Fruit fly (Drosophila melanogaster): Measurements from ENCODE around the gene ds.

ds gene

DNA sequence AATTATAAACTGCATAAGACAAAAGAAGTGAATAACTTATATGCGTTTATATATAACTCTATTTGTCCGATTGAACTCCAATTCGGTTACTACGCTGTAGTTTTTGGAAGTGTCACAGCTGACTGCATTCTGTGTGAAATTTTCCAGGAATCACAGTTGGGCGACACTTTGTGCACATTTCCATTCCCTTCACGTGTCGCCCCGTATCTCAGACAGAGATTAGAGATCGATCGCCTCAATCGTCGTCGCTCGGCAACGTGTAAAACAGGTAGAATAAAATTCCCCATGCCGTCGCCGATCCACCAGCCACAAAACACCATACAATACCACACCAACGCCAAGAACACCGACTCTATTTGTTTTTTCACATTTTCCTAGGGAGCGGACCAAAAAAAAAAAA, 1.6 kb downstream of the ds start:
- no peak for TF ChIP-seq fd96Ca (GFP tag; IDR thresholded peaks at IDR 0.05)
- no peak for TF ChIP-seq Ets98B (GFP tag; IDR thresholded peaks at IDR 0.05)
- TF ChIP-seq CG10348 (GFP tag; IDR thresholded peaks at IDR 0.05), result no peak
- TF ChIP-seq CG12605 (GFP tag; IDR thresholded peaks at IDR 0.05), result no peak
- no peak for TF ChIP-seq CG32121 (GFP tag; IDR thresholded peaks at IDR 0.05)
- no peak for TF ChIP-seq CG13204 (GFP tag; optimal IDR thresholded peaks at IDR 0.05)
- TF ChIP-seq CG14655 (GFP tag; optimal IDR thresholded peaks at IDR 0.05), result no peak
- no peak for TF ChIP-seq Pif1B (GFP tag; optimal IDR thresholded peaks at IDR 0.05)
- TF ChIP-seq rn (GFP tag; IDR thresholded peaks at IDR 0.05), result no peak
- TF ChIP-seq Pif1A (GFP tag; optimal IDR thresholded peaks at IDR 0.05), result no peak
- TF ChIP-seq CG4496 (GFP tag; IDR thresholded peaks at IDR 0.05), result no peak
- TF ChIP-seq EcR (GFP tag; optimal IDR thresholded peaks at IDR 0.05), result no peak
- no peak for TF ChIP-seq gl (tag; optimal IDR thresholded peaks at IDR 0.05)
- no peak for TF ChIP-seq Snoo (tag; optimal IDR thresholded peaks at IDR 0.05)

DNA sequence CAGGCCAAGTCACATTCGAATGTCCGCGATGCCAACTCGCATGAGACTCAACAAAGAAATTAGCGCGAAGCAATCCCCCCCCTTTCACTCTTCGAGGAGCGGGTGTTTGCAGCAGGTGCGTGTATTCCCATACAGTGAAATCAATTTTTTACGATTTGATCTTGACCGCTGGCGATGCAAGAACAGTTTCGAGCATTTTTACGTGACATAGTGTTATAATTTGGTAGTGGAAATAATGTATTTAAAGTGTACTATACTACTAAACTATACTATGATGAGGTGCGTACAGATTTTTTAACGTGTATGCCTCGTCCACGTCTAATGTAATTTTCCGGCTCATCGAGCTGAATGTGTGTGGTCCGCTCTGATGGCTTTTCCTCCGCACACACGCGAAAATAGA, 2.5 kb downstream of the ds start:
- TF ChIP-seq CG4496 (GFP tag; IDR thresholded peaks at IDR 0.05) (peak; percentile 46; the same call in 1 of the 3 replicates), EcR (GFP tag; optimal IDR thresholded peaks at IDR 0.05) (no peak), CG14655 (GFP tag; optimal IDR thresholded peaks at IDR 0.05) (peak; percentile 41), CG8301 (tag; optimal IDR thresholded peaks at IDR 0.05) (peak; percentile 41), Pif1A (GFP tag; optimal IDR thresholded peaks at IDR 0.05) (no peak), CG13204 (GFP tag; optimal IDR thresholded peaks at IDR 0.05) (no peak), CG10348 (GFP tag; IDR thresholded peaks at IDR 0.05) (no peak), CG34367 (tag; optimal IDR thresholded peaks at IDR 0.05) (no peak), CG32121 (GFP tag; IDR thresholded peaks at IDR 0.05) (no peak), Snoo (tag; optimal IDR thresholded peaks at IDR 0.05) (no peak), CG15710 (tag; optimal IDR thresholded peaks at IDR 0.05) (no peak), Ets98B (GFP tag; IDR thresholded peaks at IDR 0.05) (peak; percentile 37), fd96Ca (GFP tag; IDR thresholded peaks at IDR 0.05) (peak; percentile 54; the same call in 1 of the 3 replicates), CG9948 (tag; optimal IDR thresholded peaks at IDR 0.05) (no peak), D1 (tag; optimal IDR thresholded peaks at IDR 0.05) (no peak), rn (GFP tag; IDR thresholded peaks at IDR 0.05) (no peak), Pif1B (GFP tag; optimal IDR thresholded peaks at IDR 0.05) (no peak), CG17806 (tag; optimal IDR thresholded peaks at IDR 0.05) (no peak), CG8159 (tag; optimal IDR thresholded peaks at IDR 0.05) (no peak), gl (tag; optimal IDR thresholded peaks at IDR 0.05) (no peak), CG12605 (GFP tag; IDR thresholded peaks at IDR 0.05) (no peak)

DNA sequence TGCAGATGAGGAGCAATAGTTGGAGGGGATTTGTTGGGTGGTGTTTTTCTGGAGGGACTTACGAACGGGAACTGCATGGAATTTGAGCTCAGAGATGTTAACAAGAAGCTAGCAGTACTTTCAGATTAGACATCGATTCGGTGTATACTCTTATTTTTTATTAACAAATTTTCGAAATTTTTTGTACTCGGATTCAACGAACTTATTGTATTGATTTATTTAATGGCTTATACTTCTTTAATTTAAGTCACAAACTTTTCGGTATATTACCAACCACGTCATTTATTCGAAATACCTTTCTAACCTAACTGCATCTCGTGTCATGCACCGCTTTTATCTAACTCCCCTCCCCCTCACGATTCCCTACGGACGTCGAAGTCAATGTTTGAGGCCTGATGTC, 9.6 kb downstream of the ds start:
- TF ChIP-seq Ets98B (GFP tag; IDR thresholded peaks at IDR 0.05) (no peak), gl (tag; optimal IDR thresholded peaks at IDR 0.05) (no peak), CG14655 (GFP tag; optimal IDR thresholded peaks at IDR 0.05) (no peak), CG10348 (GFP tag; IDR thresholded peaks at IDR 0.05) (no peak), Snoo (tag; optimal IDR thresholded peaks at IDR 0.05) (no peak), CG13204 (GFP tag; optimal IDR thresholded peaks at IDR 0.05) (no peak), CG15710 (tag; optimal IDR thresholded peaks at IDR 0.05) (no peak), CG8159 (tag; optimal IDR thresholded peaks at IDR 0.05) (no peak), CG4496 (GFP tag; IDR thresholded peaks at IDR 0.05) (no peak), EcR (GFP tag; optimal IDR thresholded peaks at IDR 0.05) (no peak), CG34367 (tag; optimal IDR thresholded peaks at IDR 0.05) (no peak), CG8301 (tag; optimal IDR thresholded peaks at IDR 0.05) (no peak), CG17806 (tag; optimal IDR thresholded peaks at IDR 0.05) (no peak), CG9948 (tag; optimal IDR thresholded peaks at IDR 0.05) (no peak), rn (GFP tag; IDR thresholded peaks at IDR 0.05) (no peak), Pif1A (GFP tag; optimal IDR thresholded peaks at IDR 0.05) (no peak), fd96Ca (GFP tag; IDR thresholded peaks at IDR 0.05) (no peak), CG32121 (GFP tag; IDR thresholded peaks at IDR 0.05) (no peak)

DNA sequence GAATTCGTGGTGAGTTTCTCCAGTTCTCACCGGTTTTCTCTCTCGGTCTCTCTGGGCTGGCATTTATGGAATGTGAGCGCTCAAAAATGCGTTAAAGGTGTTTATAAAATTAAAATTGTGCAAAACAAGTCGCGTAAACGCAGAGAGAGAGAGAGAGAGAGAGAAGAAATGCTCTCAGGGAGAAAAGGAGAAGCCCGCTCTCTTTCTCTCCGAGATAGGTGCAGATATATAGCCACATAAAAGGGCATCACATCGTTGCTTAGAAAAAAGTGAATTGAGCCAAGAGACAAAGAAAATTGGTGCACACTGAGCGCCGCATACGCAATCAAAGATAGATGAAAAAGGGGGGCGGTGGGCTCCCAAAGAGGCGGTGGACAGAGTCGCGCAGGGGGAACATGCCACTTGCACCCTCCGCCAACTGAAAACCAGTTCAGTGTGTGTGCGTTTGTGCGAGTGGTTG, 12.9 kb downstream of the ds start:
- TF ChIP-seq CG32121 (GFP tag; IDR thresholded peaks at IDR 0.05) (no peak), CG8159 (tag; optimal IDR thresholded peaks at IDR 0.05) (no peak), CG12605 (GFP tag; IDR thresholded peaks at IDR 0.05) (peak; percentile 6; the same call in 1 of the 2 replicates), Pif1A (GFP tag; optimal IDR thresholded peaks at IDR 0.05) (no peak), CG9948 (tag; optimal IDR thresholded peaks at IDR 0.05) (no peak)

DNA sequence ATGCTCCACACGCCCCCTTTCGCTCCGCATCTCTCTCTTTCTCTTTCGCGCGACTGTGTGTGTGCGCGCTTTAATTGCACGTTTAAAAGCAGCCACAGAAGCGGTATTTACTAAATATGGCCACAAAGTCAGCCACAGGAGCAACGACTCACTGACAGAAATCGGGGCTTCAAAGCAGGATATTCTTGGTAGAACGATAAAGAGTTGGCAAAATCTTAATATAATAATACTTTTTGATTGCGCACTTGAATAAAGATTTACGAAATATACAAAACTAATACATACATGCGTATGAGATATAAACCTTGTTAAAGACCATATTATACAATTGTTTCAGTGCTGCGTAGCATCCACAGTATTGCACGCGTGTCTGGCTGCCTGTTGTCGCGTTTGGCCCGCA, 14.0 kb downstream of the ds start:
- TF ChIP-seq Pif1A (GFP tag; optimal IDR thresholded peaks at IDR 0.05), result peak; percentile 41
- TF ChIP-seq Snoo (tag; optimal IDR thresholded peaks at IDR 0.05), result peak; percentile 49
- TF ChIP-seq CG15710 (tag; optimal IDR thresholded peaks at IDR 0.05), result peak; percentile 29
- TF ChIP-seq fd96Ca (GFP tag; IDR thresholded peaks at IDR 0.05), result 0 out of 3 replicates have a peak, but pooled peaks have one; percentile 13
- no peak for TF ChIP-seq D1 (tag; optimal IDR thresholded peaks at IDR 0.05)
- TF ChIP-seq CG14655 (GFP tag; optimal IDR thresholded peaks at IDR 0.05), result peak; percentile 68
- TF ChIP-seq Ets98B (GFP tag; IDR thresholded peaks at IDR 0.05), result peak; percentile 25; the same call in 1 of the 2 replicates
- TF ChIP-seq EcR (GFP tag; optimal IDR thresholded peaks at IDR 0.05), result peak; percentile 29
- no peak for TF ChIP-seq rn (GFP tag; IDR thresholded peaks at IDR 0.05)
- TF ChIP-seq Pif1B (GFP tag; optimal IDR thresholded peaks at IDR 0.05), result peak; percentile 49
- TF ChIP-seq CG8159 (tag; optimal IDR thresholded peaks at IDR 0.05), result peak; percentile 58
- TF ChIP-seq CG9948 (tag; optimal IDR thresholded peaks at IDR 0.05), result peak; percentile 42
- peak; percentile 38 for TF ChIP-seq CG13204 (GFP tag; optimal IDR thresholded peaks at IDR 0.05)
- no peak for TF ChIP-seq CG32121 (GFP tag; IDR thresholded peaks at IDR 0.05)
- peak; percentile 44 for TF ChIP-seq CG34367 (tag; optimal IDR thresholded peaks at IDR 0.05)
- TF ChIP-seq CG17806 (tag; optimal IDR thresholded peaks at IDR 0.05), result peak; percentile 52
- 0 out of 3 replicates have a peak, but pooled peaks have one; percentile 36 for TF ChIP-seq CG4496 (GFP tag; IDR thresholded peaks at IDR 0.05)
- TF ChIP-seq CG8301 (tag; optimal IDR thresholded peaks at IDR 0.05), result peak; percentile 55
- TF ChIP-seq gl (tag; optimal IDR thresholded peaks at IDR 0.05), result peak; percentile 29
- no peak for TF ChIP-seq CG10348 (GFP tag; IDR thresholded peaks at IDR 0.05)
- no peak for TF ChIP-seq CG12605 (GFP tag; IDR thresholded peaks at IDR 0.05)

- TF ChIP-seq CG17806 (tag; optimal IDR thresholded peaks at IDR 0.05) (no peak), CG8301 (tag; optimal IDR thresholded peaks at IDR 0.05) (no peak), CG13204 (GFP tag; optimal IDR thresholded peaks at IDR 0.05) (no peak), Pif1A (GFP tag; optimal IDR thresholded peaks at IDR 0.05) (no peak), Pif1B (GFP tag; optimal IDR thresholded peaks at IDR 0.05) (no peak), rn (GFP tag; IDR thresholded peaks at IDR 0.05) (no peak), CG32121 (GFP tag; IDR thresholded peaks at IDR 0.05) (no peak), CG12605 (GFP tag; IDR thresholded peaks at IDR 0.05) (no peak)
These were observed 16.7 kb downstream of the ds start for dm6 chr2L:698058-698457.

Measured in whole organism, pupa.